Fruit fly (Drosophila melanogaster) whole organism, embryonic: Measurements from ENCODE around the gene Socs36E.

ENCODE experiments used
- B-H1 ChIP-seq: fragments of 200-800 bp; sonication (Bioruptor generic); IDR thresholded peaks from 3 replicates; pipeline ENCODE4 v1.3.6; 2022; ENCODE audit warnings: missing biosample characterization, missing genetic modification characterization
- CG10462 ChIP-seq: fragments of 200-800 bp; sonication (Bioruptor generic); optimal IDR thresholded peaks from 2 replicates; lab custom pipeline; 2016; ENCODE audit warnings: missing biosample characterization, missing genetic modification characterization
- CG11247 ChIP-seq: fragments of 200-800 bp; sonication (Bioruptor generic); IDR thresholded peaks from 2 replicates; pipeline ENCODE4 v1.3.6; 2022; ENCODE audit warnings: missing biosample characterization, missing genetic modification characterization
- CG11695 ChIP-seq: fragments of 200-800 bp; sonication (Bioruptor generic); IDR thresholded peaks from 3 replicates; pipeline ENCODE4 v1.3.6; 2022; ENCODE audit warnings: missing biosample characterization, missing genetic modification characterization
- CG11723 ChIP-seq: fragments of 200-800 bp; sonication (Bioruptor generic); optimal IDR thresholded peaks from 2 replicates; lab custom pipeline; 2017; ENCODE audit warnings: missing biosample characterization, mild to moderate bottlenecking, missing genetic modification characterization
- CG12155 ChIP-seq: fragments of 200-800 bp; sonication (Bioruptor generic); optimal IDR thresholded peaks from 3 replicates; lab custom pipeline; 2016; ENCODE audit warnings: missing biosample characterization, missing genetic modification characterization
- CG13424 ChIP-seq: fragments of 200-800 bp; sonication (Bioruptor generic); optimal IDR thresholded peaks from 2 replicates; lab custom pipeline; 2019; ENCODE audit warnings: missing biosample characterization, mild to moderate bottlenecking, missing genetic modification characterization, moderate library complexity
- CG14050 ChIP-seq: fragments of 200-800 bp; sonication (Bioruptor generic); IDR thresholded peaks from 3 replicates; pipeline ENCODE4 v1.3.6; 2022; ENCODE audit warnings: missing biosample characterization, missing genetic modification characterization
- CG14965 ChIP-seq: fragments of 200-800 bp; sonication (Bioruptor generic); optimal IDR thresholded peaks from 2 replicates; lab custom pipeline; 2016; ENCODE audit warnings: missing biosample characterization, missing genetic modification characterization, borderline replicate concordance
- CG17568 ChIP-seq: fragments of 200-800 bp; sonication (Bioruptor generic); optimal IDR thresholded peaks from 2 replicates; lab custom pipeline; 2018; ENCODE audit warnings: missing biosample characterization, mild to moderate bottlenecking, missing genetic modification characterization, moderate library complexity
- CG1832 ChIP-seq: fragments of 200-800 bp; sonication (Bioruptor generic); optimal IDR thresholded peaks from 2 replicates; lab custom pipeline; 2017; ENCODE audit warnings: missing biosample characterization, mild to moderate bottlenecking, missing genetic modification characterization, inconsistent platforms
- CG18619 ChIP-seq: fragments of 200-800 bp; sonication (Bioruptor generic); optimal IDR thresholded peaks from 3 replicates; lab custom pipeline; 2017; ENCODE audit warnings: missing biosample characterization, mild to moderate bottlenecking, missing genetic modification characterization
- CG4282 ChIP-seq: fragments of 200-800 bp; sonication (Bioruptor generic); optimal IDR thresholded peaks from 2 replicates; lab custom pipeline; 2016; ENCODE audit warnings: missing biosample characterization, missing genetic modification characterization
- CG4360 ChIP-seq: fragments of 200-800 bp; sonication (Bioruptor generic); IDR thresholded peaks from 2 replicates; pipeline ENCODE4 v1.3.6; 2022; ENCODE audit warnings: missing biosample characterization, missing genetic modification characterization
- CG4617 ChIP-seq: fragments of 200-800 bp; sonication (Bioruptor generic); optimal IDR thresholded peaks from 3 replicates; lab custom pipeline; 2016; ENCODE audit warnings: missing biosample characterization, missing genetic modification characterization, borderline replicate concordance
- CG4730 ChIP-seq: fragments of 200-800 bp; sonication (Bioruptor generic); IDR thresholded peaks from 2 replicates; pipeline ENCODE4 v1.3.6; 2022; ENCODE audit warnings: missing biosample characterization, missing genetic modification characterization
- CG6683 ChIP-seq: fragments of 200-800 bp; sonication (Bioruptor generic); optimal IDR thresholded peaks from 2 replicates; lab custom pipeline; 2017; ENCODE audit warnings: missing biosample characterization, mild to moderate bottlenecking, missing genetic modification characterization, missing genetic modification reagents
- CG7556 ChIP-seq: fragments of 200-800 bp; sonication (Bioruptor generic); optimal IDR thresholded peaks from 2 replicates; lab custom pipeline; 2017; ENCODE audit warnings: missing biosample characterization, mild to moderate bottlenecking, missing genetic modification characterization
- CG7963 ChIP-seq: fragments of 200-800 bp; sonication (Bioruptor generic); IDR thresholded peaks from 3 replicates; pipeline ENCODE4 v1.3.6; 2022; ENCODE audit warnings: missing biosample characterization, missing genetic modification characterization; ENCODE audit not compliant: partially characterized antibody
- CG8281 ChIP-seq: fragments of 200-800 bp; sonication (Bioruptor generic); optimal IDR thresholded peaks from 2 replicates; lab custom pipeline; 2018; ENCODE audit warnings: missing biosample characterization, mild to moderate bottlenecking, missing genetic modification characterization, moderate library complexity
- CG8765 ChIP-seq: fragments of 200-800 bp; sonication (Bioruptor generic); IDR thresholded peaks from 2 replicates; pipeline ENCODE4 v1.3.6; 2022; ENCODE audit warnings: missing biosample characterization, missing genetic modification characterization
- CoRest ChIP-seq: fragments of 200-800 bp; sonication (Bioruptor generic); optimal IDR thresholded peaks from 3 replicates; lab custom pipeline; 2018; ENCODE audit warnings: missing biosample characterization, mild to moderate bottlenecking, missing genetic modification characterization, moderate library complexity
- Deaf1 ChIP-seq: fragments of 200-800 bp; optimal IDR thresholded peaks from 3 replicates; lab custom pipeline; 2019; ENCODE audit warnings: missing biosample characterization, mild to moderate bottlenecking, missing genetic modification characterization, moderate library complexity
- Ets97D ChIP-seq: fragments of 200-800 bp; sonication (Bioruptor generic); optimal IDR thresholded peaks from 3 replicates; lab custom pipeline; 2016; ENCODE audit warnings: missing biosample characterization, missing genetic modification characterization
- Fer2 ChIP-seq: fragments of 200-800 bp; sonication (Bioruptor generic); optimal IDR thresholded peaks from 2 replicates; lab custom pipeline; 2018; ENCODE audit warnings: missing biosample characterization, mild to moderate bottlenecking, missing genetic modification characterization, moderate library complexity
- Gsc ChIP-seq: fragments of 200-800 bp; sonication (Bioruptor generic); IDR thresholded peaks from 2 replicates; pipeline ENCODE4 v1.3.6; 2022; ENCODE audit warnings: missing biosample characterization, missing genetic modification characterization
- HLHmδ ChIP-seq: fragments of 200-800 bp; sonication (Bioruptor generic); optimal IDR thresholded peaks from 2 replicates; lab custom pipeline; 2018; ENCODE audit warnings: missing biosample characterization, mild to moderate bottlenecking, missing genetic modification characterization, moderate library complexity
- Hsf ChIP-seq: fragments of 200-800 bp; sonication (Bioruptor generic); optimal IDR thresholded peaks from 3 replicates; lab custom pipeline; 2016; ENCODE audit warnings: missing biosample characterization, missing genetic modification characterization
- Max ChIP-seq: fragments of 200-800 bp; sonication (Bioruptor generic); optimal IDR thresholded peaks from 2 replicates; lab custom pipeline; 2016; ENCODE audit warnings: missing biosample characterization, mild to moderate bottlenecking, missing genetic modification characterization
- Med ChIP-seq: fragments of 200-800 bp; sonication (Bioruptor generic); peaks from one replicate; lab custom pipeline; 2016; ENCODE audit warnings: missing biosample characterization, missing genetic modification characterization, mild to moderate bottlenecking, inconsistent platforms, moderate library complexity
- NC2α ChIP-seq: fragments of 200-800 bp; sonication (Bioruptor generic); optimal IDR thresholded peaks from 2 replicates; lab custom pipeline; 2016; ENCODE audit warnings: missing biosample characterization, missing genetic modification characterization
- Sry-δ ChIP-seq: fragments of 200-800 bp; sonication (Bioruptor generic); optimal IDR thresholded peaks from 2 replicates; lab custom pipeline; 2016; ENCODE audit warnings: missing biosample characterization, missing genetic modification characterization
- Trl ChIP-seq, 3 experiments: fragments of >200 bp in 2 of 3; fragments of 200-800 bp in 1 of 3; sonication (Bioruptor generic) in 1 of 3; optimal IDR thresholded peaks; 2 replicates in 1 of 3; 3 replicates in 2 of 3; lab custom pipeline; 2016 to 2017; ENCODE audit warnings: missing biosample characterization in 1 of 3, missing genetic modification characterization in 1 of 3
- ap ChIP-seq: fragments of 200-800 bp; sonication (Bioruptor generic); IDR thresholded peaks from 2 replicates; pipeline ENCODE4 v1.3.6; 2022; ENCODE audit warnings: missing biosample characterization, missing genetic modification characterization
- bcd ChIP-seq: fragments of 200-800 bp; sonication (Bioruptor generic); optimal IDR thresholded peaks from 2 replicates; lab custom pipeline; 2017; ENCODE audit warnings: missing biosample characterization, mild to moderate bottlenecking, missing genetic modification characterization
- cato ChIP-seq: fragments of 200-800 bp; sonication (Bioruptor generic); optimal IDR thresholded peaks from 2 replicates; lab custom pipeline; 2016; ENCODE audit warnings: missing biosample characterization, missing genetic modification characterization, borderline replicate concordance
- cg ChIP-seq: fragments of 200-800 bp; sonication (Bioruptor generic); optimal IDR thresholded peaks from 3 replicates; lab custom pipeline; 2019; ENCODE audit warnings: missing biosample characterization, mild to moderate bottlenecking, missing genetic modification characterization, moderate library complexity
- chm ChIP-seq: fragments of 200-800 bp; sonication (Bioruptor generic); IDR thresholded peaks from 2 replicates; pipeline ENCODE4 v1.3.6; 2022; ENCODE audit warnings: missing biosample characterization, missing genetic modification characterization
- chn ChIP-seq: fragments of 200-800 bp; sonication (Bioruptor generic); optimal IDR thresholded peaks from 2 replicates; lab custom pipeline; 2016; ENCODE audit warnings: missing biosample characterization, missing genetic modification characterization
- crc ChIP-seq: fragments of 200-800 bp; sonication (Bioruptor generic); optimal IDR thresholded peaks from 2 replicates; lab custom pipeline; 2016; ENCODE audit warnings: missing biosample characterization, missing genetic modification characterization
- danr ChIP-seq: fragments of 200-800 bp; sonication (Bioruptor generic); IDR thresholded peaks from 2 replicates; pipeline ENCODE4 v1.3.6; 2022; ENCODE audit warnings: missing biosample characterization, missing genetic modification characterization
- gcm ChIP-seq: fragments of 200-800 bp; sonication (Bioruptor generic); optimal IDR thresholded peaks from 2 replicates; lab custom pipeline; 2019; ENCODE audit warnings: missing biosample characterization, mild to moderate bottlenecking, missing genetic modification characterization, moderate library complexity
- kah ChIP-seq: fragments of 200-800 bp; sonication (Bioruptor generic); optimal IDR thresholded peaks from 2 replicates; lab custom pipeline; 2018; ENCODE audit warnings: missing biosample characterization, mild to moderate bottlenecking, missing genetic modification characterization
- pho ChIP-seq: fragments of 200-800 bp; sonication (Bioruptor generic); optimal IDR thresholded peaks from 2 replicates; lab custom pipeline; 2016; ENCODE audit warnings: missing biosample characterization, missing genetic modification characterization
- run ChIP-seq: fragments of 200-800 bp; sonication (Bioruptor generic); optimal IDR thresholded peaks from 3 replicates; lab custom pipeline; 2018; ENCODE audit warnings: missing biosample characterization, mild to moderate bottlenecking, missing genetic modification characterization
- tup ChIP-seq: fragments of 200-800 bp; sonication (Bioruptor generic); optimal IDR thresholded peaks from 2 replicates; lab custom pipeline; 2016; ENCODE audit warnings: missing biosample characterization, mild to moderate bottlenecking, missing genetic modification characterization, moderate library complexity
- vvl ChIP-seq: fragments of 200-800 bp; sonication (Bioruptor generic); IDR thresholded peaks from 2 replicates; pipeline ENCODE4 v1.3.6; 2022; ENCODE audit warnings: missing biosample characterization, missing genetic modification characterization
- zfh2 ChIP-seq: fragments of 200-800 bp; sonication (Bioruptor generic); optimal IDR thresholded peaks from 2 replicates; lab custom pipeline; 2016; ENCODE audit warnings: missing biosample characterization, missing genetic modification characterization

Socs36E gene

DNA sequence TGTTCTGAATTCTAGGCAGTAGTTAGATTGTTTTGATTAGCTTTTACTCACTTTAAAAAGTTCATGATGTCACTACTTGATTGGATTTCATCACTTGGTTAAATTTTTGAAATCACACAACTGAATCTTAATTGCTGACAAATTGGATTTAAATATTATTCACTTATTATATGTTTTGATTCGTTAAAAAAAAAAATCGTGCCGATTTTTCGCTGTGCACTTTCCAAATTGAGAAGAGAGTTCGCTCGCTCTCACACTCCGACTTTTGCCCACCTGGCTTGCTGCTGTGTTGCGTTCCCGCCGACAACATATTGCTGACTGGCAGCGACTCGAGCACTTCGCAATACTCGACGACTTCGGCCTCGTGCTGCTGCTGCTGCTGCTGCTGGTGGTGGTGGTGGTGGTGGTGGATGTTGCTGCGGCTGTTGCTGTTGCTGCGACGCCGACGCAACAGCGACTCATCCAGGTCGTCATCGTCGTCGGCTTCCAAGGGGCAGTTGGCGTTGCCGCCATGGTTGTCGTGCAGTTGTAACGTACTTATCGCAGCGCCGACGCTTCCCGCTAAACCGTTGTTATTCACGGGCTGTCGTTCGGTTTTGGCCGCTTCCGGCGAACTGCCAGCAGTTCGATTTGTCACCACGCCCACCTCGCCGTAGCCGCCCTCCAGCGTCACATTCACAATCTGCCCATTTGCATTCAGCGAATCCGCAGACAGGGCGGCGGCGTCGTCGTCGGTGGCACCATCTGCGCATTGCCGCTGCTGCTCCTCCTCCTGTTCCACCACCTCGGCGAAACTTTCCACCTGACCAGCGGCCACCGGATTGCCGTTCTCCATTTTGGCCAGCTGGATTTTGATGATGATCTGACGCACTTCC is 10.5 kb downstream of the Socs36E start (continued):
- peak; percentile 49 for TF ChIP-seq CG10462 (GFP tag; lab: Kevin White, UChicago)
- TF ChIP-seq NC2α, result no peak
- TF ChIP-seq Hsf (GFP tag; lab: Kevin White, UChicago), result peak; percentile 82
- peak; percentile 79 for TF ChIP-seq CG7556
- TF ChIP-seq cato (GFP tag; lab: Kevin White, UChicago), result peak; percentile 59
- no peak for TF ChIP-seq CG1832
- no peak for TF ChIP-seq Gsc
- TF ChIP-seq CG7963 (GFP tag; lab: Robert Waterston, UW), result no peak
- TF ChIP-seq Fer2, result no peak
- peak; percentile 57 for TF ChIP-seq kah (GFP tag; lab: Kevin White, UChicago)
- peak; percentile 55 for TF ChIP-seq chn
- no peak for TF ChIP-seq CG4730 (GFP tag; lab: Robert Waterston, UW)
- TF ChIP-seq CG12155 (GFP tag; lab: Kevin White, UChicago), result peak; percentile 65
- peak; percentile 84 for TF ChIP-seq Med
- no peak for TF ChIP-seq CG4282 (GFP tag; lab: Kevin White, UChicago)
- peak; percentile 32; the same call in 2 of the 3 replicates for TF ChIP-seq CG14050 (GFP tag; lab: Robert Waterston, UW)
- TF ChIP-seq danr, result 0 out of 2 replicates have a peak, but pooled peaks have one; percentile 27
- TF ChIP-seq Ets97D (GFP tag; lab: Kevin White, UChicago), result peak; percentile 10
- TF ChIP-seq zfh2 (GFP tag; lab: Kevin White, UChicago), result peak; percentile 52
- peak; percentile 4 for TF ChIP-seq CG4617 (GFP tag; lab: Kevin White, UChicago)
- no peak for TF ChIP-seq Max
- peak; percentile 32 for TF ChIP-seq cg (GFP tag; lab: Kevin White, UChicago)
- TF ChIP-seq HLHmδ (GFP tag; lab: Kevin White, UChicago), result peak; percentile 87
- peak; percentile 60; the same call in 2 of the 3 replicates for TF ChIP-seq CG11695
- TF ChIP-seq Sry-δ (GFP tag; lab: Kevin White, UChicago), result peak; percentile 18
- peak; percentile 53 for TF ChIP-seq run (tag; lab: Kevin White, UChicago)
- no peak for TF ChIP-seq CG14965 (GFP tag; lab: Kevin White, UChicago)
- peak; percentile 19 to 27 for TF ChIP-seq Trl (optimal IDR thresholded peaks at IDR 0.05; lab: Kevin White, UChicago)
- peak; percentile 16 for TF ChIP-seq Trl (GFP tag; optimal IDR thresholded peaks at IDR 0.05; lab: Kevin White, UChicago)
- TF ChIP-seq CG18619, result peak; percentile 57
- peak; percentile 52 for TF ChIP-seq pho
- TF ChIP-seq crc (GFP tag; lab: Kevin White, UChicago), result peak; percentile 14
- peak; percentile 64 for TF ChIP-seq CoRest (tag; lab: Kevin White, UChicago)
- TF ChIP-seq CG13424 (tag; lab: Kevin White, UChicago), result peak; percentile 69
- TF ChIP-seq gcm (GFP tag; lab: Kevin White, UChicago), result peak; percentile 59
- TF ChIP-seq CG8281, result no peak
- no peak for TF ChIP-seq CG8765 (GFP tag; lab: Robert Waterston, UW)
- no peak for TF ChIP-seq tup (GFP tag; lab: Kevin White, UChicago)
- TF ChIP-seq CG6683 (GFP tag; lab: Kevin White, UChicago), result peak; percentile 47
- peak; percentile 72; the same call in 1 of the 2 replicates for TF ChIP-seq chm (GFP tag; lab: Robert Waterston, UW)
- peak; percentile 48; the same call in 1 of the 2 replicates for TF ChIP-seq vvl (GFP tag; lab: Robert Waterston, UW)
- TF ChIP-seq bcd (GFP tag; lab: Kevin White, UChicago), result peak; percentile 65
- peak; percentile 28; the same call in 1 of the 2 replicates for TF ChIP-seq CG11247 (GFP tag; lab: Robert Waterston, UW)
- peak; percentile 58; the same call in 2 of the 3 replicates for TF ChIP-seq B-H1 (GFP tag; lab: Robert Waterston, UW)
- TF ChIP-seq CG17568 (GFP tag; lab: Kevin White, UChicago), result peak; percentile 59
- peak; percentile 93 for TF ChIP-seq Deaf1 (tag; lab: Kevin White, UChicago)
- TF ChIP-seq ap (GFP tag; lab: Robert Waterston, UW), result peak; percentile 48
- peak; percentile 46 for TF ChIP-seq CG11723 (GFP tag; lab: Kevin White, UChicago)
- 0 out of 2 replicates have a peak, but pooled peaks have one; percentile 7 for TF ChIP-seq CG4360 (GFP tag; lab: Robert Waterston, UW)
